Fruit fly (Drosophila melanogaster) whole organism, prepupa: ENCODE results near the gene Mst85C.

Experiments
- Blimp-1 ChIP-seq: fragments of 200-800 bp; sonication (Bioruptor generic); optimal IDR thresholded peaks from 3 replicates; lab custom pipeline; 2017; ENCODE audit warnings: missing biosample characterization, missing genetic modification characterization, mild to moderate bottlenecking, moderate library complexity, missing genetic modification reagents
- CG10631 ChIP-seq: fragments of 200-800 bp; sonication (Bioruptor generic); optimal IDR thresholded peaks from 2 replicates; lab custom pipeline; 2016; ENCODE audit warnings: missing biosample characterization, missing genetic modification characterization
- CG10669 ChIP-seq: fragments of 200-800 bp; sonication (Bioruptor generic); optimal IDR thresholded peaks from 3 replicates; lab custom pipeline; 2018; ENCODE audit warnings: missing biosample characterization, mild to moderate bottlenecking, missing genetic modification characterization, moderate library complexity
- CG11294 ChIP-seq: fragments of 200-800 bp; sonication (Bioruptor generic); IDR thresholded peaks from 2 replicates; pipeline ENCODE4 v1.3.6; 2022; ENCODE audit warnings: missing biosample characterization, missing genetic modification characterization
- CG11762 ChIP-seq: fragments of 200-800 bp; sonication (Bioruptor generic); optimal IDR thresholded peaks from 3 replicates; lab custom pipeline; 2016; ENCODE audit warnings: missing biosample characterization, missing genetic modification characterization; ENCODE audit not compliant: insufficient read depth
- CG11902 ChIP-seq: fragments of 200-800 bp; sonication (Bioruptor generic); optimal IDR thresholded peaks from 3 replicates; lab custom pipeline; 2016; ENCODE audit warnings: missing biosample characterization, missing genetic modification characterization
- CG15336 ChIP-seq: fragments of 200-800 bp; sonication (Bioruptor generic); IDR thresholded peaks from 2 replicates; pipeline ENCODE4 v1.3.6; 2022; ENCODE audit warnings: missing biosample characterization, missing genetic modification characterization
- CG16779 ChIP-seq: fragments of 200-800 bp; sonication (Bioruptor generic); optimal IDR thresholded peaks from 3 replicates; lab custom pipeline; 2017; ENCODE audit warnings: missing biosample characterization, mild to moderate bottlenecking, missing genetic modification characterization
- CG31627 ChIP-seq: fragments of 200-800 bp; sonication (Bioruptor generic); optimal IDR thresholded peaks from 3 replicates; lab custom pipeline; 2016; ENCODE audit warnings: missing biosample characterization, missing genetic modification characterization
- CG32006 ChIP-seq: fragments of 200-800 bp; sonication (Bioruptor generic); optimal IDR thresholded peaks from 3 replicates; lab custom pipeline; 2017; ENCODE audit warnings: missing biosample characterization, mild to moderate bottlenecking, missing genetic modification characterization
- CG3919 ChIP-seq: fragments of 200-800 bp; sonication (Bioruptor generic); optimal IDR thresholded peaks from 3 replicates; lab custom pipeline; 2016; ENCODE audit warnings: missing biosample characterization, missing genetic modification characterization
- CG6163 ChIP-seq: fragments of 200-800 bp; sonication (Bioruptor generic); IDR thresholded peaks from 3 replicates; pipeline ENCODE4 v1.3.6; 2022; ENCODE audit warnings: missing biosample characterization, missing genetic modification characterization
- CG6276 ChIP-seq: fragments of 200-800 bp; sonication (Bioruptor generic); optimal IDR thresholded peaks from 2 replicates; lab custom pipeline; 2017; ENCODE audit warnings: missing biosample characterization, mild to moderate bottlenecking, missing genetic modification characterization
- CG6792 ChIP-seq: fragments of 200-800 bp; sonication (Bioruptor generic); optimal IDR thresholded peaks from 3 replicates; lab custom pipeline; 2016; ENCODE audit warnings: missing biosample characterization, missing genetic modification characterization
- CG8119 ChIP-seq: fragments of 200-800 bp; sonication (Bioruptor generic); IDR thresholded peaks from 3 replicates; pipeline ENCODE4 v1.3.6; 2022; ENCODE audit warnings: missing biosample characterization, missing genetic modification characterization
- CG8632 ChIP-seq: fragments of 200-800 bp; sonication (Bioruptor generic); optimal IDR thresholded peaks from 3 replicates; lab custom pipeline; 2016; ENCODE audit warnings: missing biosample characterization, missing genetic modification characterization
- CG9139 ChIP-seq: fragments of 200-800 bp; sonication (Bioruptor generic); optimal IDR thresholded peaks from 3 replicates; lab custom pipeline; 2017; ENCODE audit warnings: missing biosample characterization, mild to moderate bottlenecking, missing genetic modification characterization
- Eip78C ChIP-seq: fragments of 200-800 bp; sonication (Bioruptor generic); peaks from one replicate; lab custom pipeline; 2016; ENCODE audit warnings: missing biosample characterization, missing genetic modification characterization
- Eip93F ChIP-seq: fragments of 200-800 bp; sonication (Bioruptor generic); optimal IDR thresholded peaks from 2 replicates; lab custom pipeline; 2016; ENCODE audit warnings: missing biosample characterization, mild to moderate bottlenecking, missing genetic modification characterization
- Ets21C ChIP-seq: fragments of 200-800 bp; sonication (Bioruptor generic); optimal IDR thresholded peaks from 3 replicates; lab custom pipeline; 2016; ENCODE audit warnings: missing biosample characterization, missing genetic modification characterization
- Ets96B ChIP-seq: fragments of 200-800 bp; optimal IDR thresholded peaks from 2 replicates; lab custom pipeline; 2019; ENCODE audit warnings: missing biosample characterization, mild to moderate bottlenecking, missing genetic modification characterization, moderate library complexity
- Gug ChIP-seq: fragments of 200-800 bp; sonication (Bioruptor generic); IDR thresholded peaks from 2 replicates; pipeline ENCODE4 v1.3.6; 2022; ENCODE audit warnings: missing biosample characterization, missing genetic modification characterization
- Hr38 ChIP-seq: sonication (Bioruptor generic); optimal IDR thresholded peaks from 2 replicates; lab custom pipeline; 2016; ENCODE audit warnings: missing biosample characterization, missing genetic modification characterization
- Hr39 ChIP-seq: fragments of 200-800 bp; sonication (Bioruptor generic); optimal IDR thresholded peaks from 2 replicates; lab custom pipeline; 2016; ENCODE audit warnings: missing biosample characterization, missing genetic modification characterization
- Hr4 ChIP-seq: fragments of 200-800 bp; sonication (Bioruptor generic); optimal IDR thresholded peaks from 3 replicates; lab custom pipeline; 2016; ENCODE audit warnings: missing biosample characterization, missing genetic modification characterization
- Met ChIP-seq: fragments of 200-800 bp; sonication (Bioruptor generic); optimal IDR thresholded peaks from 3 replicates; lab custom pipeline; 2016; ENCODE audit warnings: missing biosample characterization, missing genetic modification characterization
- OdsH ChIP-seq: fragments of 200-800 bp; sonication (Bioruptor generic); optimal IDR thresholded peaks from 3 replicates; lab custom pipeline; 2016; ENCODE audit warnings: missing biosample characterization, missing genetic modification characterization
- Smox ChIP-seq: fragments of 200-800 bp; sonication (Bioruptor generic); optimal IDR thresholded peaks from 3 replicates; lab custom pipeline; 2016; ENCODE audit warnings: missing biosample characterization, missing genetic modification characterization
- Sox15 ChIP-seq: fragments of 200-800 bp; sonication (Bioruptor generic); optimal IDR thresholded peaks from 3 replicates; lab custom pipeline; 2016; ENCODE audit warnings: missing biosample characterization, missing genetic modification characterization
- acj6 ChIP-seq: fragments of 200-800 bp; sonication (Bioruptor generic); optimal IDR thresholded peaks from 3 replicates; lab custom pipeline; 2016; ENCODE audit warnings: missing biosample characterization, missing genetic modification characterization
- cyc ChIP-seq: fragments of 200-800 bp; sonication (Bioruptor generic); optimal IDR thresholded peaks from 3 replicates; lab custom pipeline; 2016; ENCODE audit warnings: missing biosample characterization, missing genetic modification characterization
- dsx ChIP-seq: fragments of 200-800 bp; optimal IDR thresholded peaks from 3 replicates; lab custom pipeline; 2019; ENCODE audit warnings: missing biosample characterization, mild to moderate bottlenecking, missing genetic modification characterization, moderate library complexity; ENCODE audit not compliant: poor library complexity, severe bottlenecking
- eg ChIP-seq: fragments of 200-800 bp; sonication (Bioruptor generic); IDR thresholded peaks from 3 replicates; pipeline ENCODE4 v1.3.6; 2022; ENCODE audit warnings: missing biosample characterization, missing genetic modification characterization
- esn ChIP-seq: fragments of 200-800 bp; sonication (Bioruptor generic); optimal IDR thresholded peaks from 2 replicates; lab custom pipeline; 2016; ENCODE audit warnings: missing biosample characterization, mild to moderate bottlenecking, missing genetic modification characterization, moderate library complexity
- fd85E ChIP-seq: fragments of 200-800 bp; sonication (Bioruptor generic); optimal IDR thresholded peaks from 3 replicates; lab custom pipeline; 2016; ENCODE audit warnings: missing biosample characterization, missing genetic modification characterization
- net ChIP-seq: fragments of 200-800 bp; sonication (Bioruptor generic); optimal IDR thresholded peaks from 3 replicates; lab custom pipeline; 2016; ENCODE audit warnings: missing biosample characterization, missing genetic modification characterization
- salr ChIP-seq, 2 experiments: fragments of 200-800 bp; sonication (Bioruptor generic); optimal IDR thresholded peaks; 3 replicates each; lab custom pipeline; 2016 to 2018; ENCODE audit warnings: missing biosample characterization in 2 of 2, missing genetic modification characterization in 2 of 2, mild to moderate bottlenecking in 1 of 2
- spab ChIP-seq: fragments of 200-800 bp; sonication (Bioruptor generic); optimal IDR thresholded peaks from 2 replicates; lab custom pipeline; 2017; ENCODE audit warnings: missing biosample characterization, mild to moderate bottlenecking, missing genetic modification characterization, missing genetic modification reagents
- ss ChIP-seq, 2 experiments: fragments of 200-800 bp; sonication (Bioruptor generic); optimal IDR thresholded peaks; 2 replicates in 1 of 2; 3 replicates in 1 of 2; lab custom pipeline; 2017 to 2018; ENCODE audit warnings: mild to moderate bottlenecking in 2 of 2, missing biosample characterization in 2 of 2, missing genetic modification characterization in 2 of 2, moderate library complexity in 1 of 2
- topi ChIP-seq: fragments of 200-800 bp; sonication (Bioruptor generic); optimal IDR thresholded peaks from 3 replicates; lab custom pipeline; 2016; ENCODE audit warnings: missing biosample characterization, missing genetic modification characterization

The Mst85C gene

DNA sequence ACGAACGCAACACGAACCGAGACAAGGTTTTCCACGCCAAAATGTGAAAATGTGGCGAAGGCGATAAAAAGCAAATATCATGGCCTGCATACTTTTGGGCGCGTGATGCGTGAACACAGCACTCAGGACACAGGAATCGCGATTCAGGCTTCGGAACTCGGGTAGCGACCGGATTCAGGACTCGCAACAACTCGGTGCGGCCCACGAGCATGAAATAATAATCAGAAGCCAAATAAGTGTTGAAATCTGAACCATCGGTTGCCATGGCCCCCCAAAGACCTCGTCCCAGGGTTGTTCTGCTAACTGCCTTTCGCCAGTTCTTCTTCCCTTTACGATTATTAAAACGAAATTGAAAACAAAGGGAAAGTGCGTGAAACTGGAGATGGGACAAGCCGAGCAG is 33.9 kb downstream of the Mst85C start:
- TF ChIP-seq Eip93F (GFP tag; lab: Kevin White, UChicago), result no peak
- TF ChIP-seq Sox15 (GFP tag; lab: Kevin White, UChicago), result no peak

DNA sequence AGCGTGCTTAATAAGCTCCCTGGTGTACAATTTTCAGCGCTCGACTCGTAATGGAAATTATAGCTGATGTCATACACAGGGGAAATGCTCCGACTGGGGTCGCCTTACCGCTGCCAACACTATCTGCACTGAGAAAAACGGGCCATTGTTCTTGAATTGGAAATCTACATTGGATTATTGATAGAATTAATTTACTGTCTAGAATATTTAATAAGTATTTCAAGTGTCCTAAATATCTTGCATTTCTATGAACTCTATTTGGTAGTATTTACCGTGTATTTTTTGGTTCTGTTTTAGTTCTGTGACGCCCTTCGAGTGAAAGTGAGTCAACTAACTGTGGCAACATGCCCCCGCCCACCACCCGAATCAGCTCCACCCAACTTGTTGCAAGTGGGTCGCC is 34.9 kb downstream of the Mst85C start:
- TF ChIP-seq CG16779 (tag; lab: Kevin White, UChicago) (no peak), CG11762 (GFP tag; lab: Kevin White, UChicago) (no peak), Eip78C (peak; percentile 29), dsx (GFP tag; lab: Kevin White, UChicago) (no peak), Ets21C (GFP tag; lab: Kevin White, UChicago) (no peak), ss (GFP tag; optimal IDR thresholded peaks at IDR 0.05; lab: Kevin White, UChicago) (no peak), Ets96B (tag; lab: Kevin White, UChicago) (no peak), Hr39 (GFP tag; lab: Kevin White, UChicago) (no peak), CG3919 (no peak), fd85E (GFP tag; lab: Kevin White, UChicago) (no peak), net (GFP tag; lab: Kevin White, UChicago) (no peak), Met (GFP tag; lab: Kevin White, UChicago) (no peak), OdsH (no peak), CG32006 (GFP tag; lab: Kevin White, UChicago) (peak; percentile 33), CG15336 (peak; percentile 54), CG10631 (GFP tag; lab: Kevin White, UChicago) (no peak), CG6276 (GFP tag; lab: Kevin White, UChicago) (no peak), eg (peak; percentile 48; the same call in 1 of the 3 replicates), esn (no peak), Smox (GFP tag; lab: Kevin White, UChicago) (no peak), Hr4 (GFP tag; lab: Kevin White, UChicago) (peak; percentile 31), spab (GFP tag; lab: Kevin White, UChicago) (no peak), Blimp-1 (GFP tag; lab: Kevin White, UChicago) (no peak), CG9139 (GFP tag; lab: Kevin White, UChicago) (no peak), Hr38 (GFP tag; lab: Kevin White, UChicago) (no peak), CG8632 (no peak), CG10669 (GFP tag; lab: Kevin White, UChicago) (no peak), CG8119 (GFP tag; lab: Robert Waterston, UW) (0 out of 3 replicates have a peak, but pooled peaks have one; percentile 25), CG31627 (no peak), CG11902 (GFP tag; lab: Kevin White, UChicago) (no peak), salr (GFP tag; optimal IDR thresholded peaks at IDR 0.05; lab: Kevin White, UChicago) (no peak), CG11294 (GFP tag; lab: Robert Waterston, UW) (no peak), CG6163 (no peak)

DNA sequence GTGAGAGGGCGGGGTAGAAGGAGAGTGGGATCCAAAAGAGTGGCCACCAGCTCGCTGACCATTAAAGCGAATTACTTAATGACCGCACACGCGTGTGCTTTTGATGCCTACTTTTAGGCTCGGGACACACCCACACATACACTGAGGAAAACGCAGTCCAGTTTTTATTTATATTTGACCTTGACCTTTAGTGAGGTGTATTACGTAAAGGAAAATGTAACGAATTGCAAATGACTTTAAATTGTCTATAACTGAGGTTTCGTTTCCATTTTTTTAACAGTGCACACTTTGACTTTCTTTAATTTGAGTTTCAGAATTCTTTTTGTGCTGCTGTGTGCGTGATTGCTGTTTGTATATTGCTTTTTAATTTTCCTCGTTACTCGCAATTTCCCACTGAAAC is 36.9 kb downstream of the Mst85C start:
- TF ChIP-seq CG6276 (GFP tag; lab: Kevin White, UChicago), result no peak
- peak; percentile 49; the same call in 1 of the 3 replicates for TF ChIP-seq eg
- TF ChIP-seq Met (GFP tag; lab: Kevin White, UChicago), result no peak
- TF ChIP-seq acj6 (GFP tag; lab: Kevin White, UChicago), result peak; percentile 28
- TF ChIP-seq OdsH, result peak; percentile 7
- TF ChIP-seq Hr39 (GFP tag; lab: Kevin White, UChicago), result peak; percentile 24
- peak; percentile 11 for TF ChIP-seq CG3919
- TF ChIP-seq CG8119 (GFP tag; lab: Robert Waterston, UW), result 0 out of 3 replicates have a peak, but pooled peaks have one; percentile 19
- TF ChIP-seq Gug, result 0 out of 2 replicates have a peak, but pooled peaks have one; percentile 23
- TF ChIP-seq Eip93F (GFP tag; lab: Kevin White, UChicago), result no peak
- TF ChIP-seq cyc, result peak; percentile 11
- TF ChIP-seq CG32006 (GFP tag; lab: Kevin White, UChicago), result peak; percentile 41
- TF ChIP-seq Hr4 (GFP tag; lab: Kevin White, UChicago), result peak; percentile 6
- TF ChIP-seq CG8632, result no peak
- no peak for TF ChIP-seq CG6792 (GFP tag; lab: Kevin White, UChicago)
- TF ChIP-seq topi (GFP tag; lab: Kevin White, UChicago), result peak; percentile 6
- TF ChIP-seq CG6163, result 0 out of 3 replicates have a peak, but pooled peaks have one; percentile 54
- peak; percentile 35; the same call in 1 of the 2 replicates for TF ChIP-seq CG15336
- peak; percentile 1 for TF ChIP-seq CG31627
- TF ChIP-seq Eip78C, result peak; percentile 42
